Fruit fly (Drosophila melanogaster) whole organism, embryonic: ENCODE data around the gene UbcE2H.

Source experiments
- Ada2b ChIP-seq: fragments of 200-800 bp; sonication (Bioruptor generic); IDR thresholded peaks from 2 replicates; pipeline ENCODE4 v1.3.6; 2022; ENCODE audit warnings: missing biosample characterization, missing genetic modification characterization
- Asciz ChIP-seq: fragments of 200-800 bp; sonication (Bioruptor generic); optimal IDR thresholded peaks from 2 replicates; lab custom pipeline; 2017; ENCODE audit warnings: missing biosample characterization, mild to moderate bottlenecking, missing genetic modification characterization, missing genetic modification reagents
- BEAF-32 ChIP-seq: fragments of 200-800 bp; sonication (Bioruptor generic); optimal IDR thresholded peaks from 3 replicates; lab custom pipeline; 2017; ENCODE audit warnings: missing biosample characterization, missing genetic modification characterization, mild to moderate bottlenecking, moderate library complexity, missing genetic modification reagents
- CG1024 ChIP-seq: fragments of 200-800 bp; sonication (Bioruptor generic); IDR thresholded peaks from 2 replicates; pipeline ENCODE4 v1.3.6; 2022; ENCODE audit warnings: missing biosample characterization, missing genetic modification characterization
- CG10431 ChIP-seq: fragments of 200-800 bp; sonication (Bioruptor generic); optimal IDR thresholded peaks from 3 replicates; lab custom pipeline; 2018; ENCODE audit warnings: missing biosample characterization, mild to moderate bottlenecking, missing genetic modification characterization
- CG10654 ChIP-seq: fragments of 200-800 bp; sonication (Bioruptor generic); optimal IDR thresholded peaks from 2 replicates; lab custom pipeline; 2016; ENCODE audit warnings: missing biosample characterization, missing genetic modification characterization
- CG10959 ChIP-seq: fragments of 200-800 bp; sonication (Bioruptor generic); IDR thresholded peaks from 2 replicates; pipeline ENCODE4 v1.3.6; 2022; ENCODE audit warnings: missing biosample characterization, missing genetic modification characterization
- CG10979 ChIP-seq: fragments of 200-800 bp; sonication (Bioruptor generic); optimal IDR thresholded peaks from 2 replicates; lab custom pipeline; 2018; ENCODE audit warnings: missing biosample characterization, mild to moderate bottlenecking, missing genetic modification characterization, moderate library complexity
- CG11085 ChIP-seq: fragments of 200-800 bp; sonication (Bioruptor generic); IDR thresholded peaks from 2 replicates; pipeline ENCODE4 v1.3.6; 2022; ENCODE audit warnings: missing biosample characterization, missing genetic modification characterization
- CG11560 ChIP-seq: fragments of 200-800 bp; sonication (Bioruptor generic); IDR thresholded peaks from 3 replicates; pipeline ENCODE4 v1.3.6; 2022; ENCODE audit warnings: missing biosample characterization, missing genetic modification characterization
- CG11695 ChIP-seq: fragments of 200-800 bp; sonication (Bioruptor generic); IDR thresholded peaks from 3 replicates; pipeline ENCODE4 v1.3.6; 2022; ENCODE audit warnings: missing biosample characterization, missing genetic modification characterization
- CG12219 ChIP-seq: fragments of 200-800 bp; sonication (Bioruptor generic); optimal IDR thresholded peaks from 3 replicates; lab custom pipeline; 2018; ENCODE audit warnings: missing biosample characterization, mild to moderate bottlenecking, missing genetic modification characterization
- CG1233 ChIP-seq: fragments of 200-800 bp; sonication (Bioruptor generic); optimal IDR thresholded peaks from 4 replicates; lab custom pipeline; 2018; ENCODE audit warnings: missing biosample characterization, mild to moderate bottlenecking, missing genetic modification characterization
- CG13287 ChIP-seq: fragments of 200-800 bp; sonication (Bioruptor generic); IDR thresholded peaks from 2 replicates; pipeline ENCODE4 v1.3.6; 2022; ENCODE audit warnings: missing biosample characterization, missing genetic modification characterization; ENCODE audit not compliant: partially characterized antibody
- CG14965 ChIP-seq: fragments of 200-800 bp; sonication (Bioruptor generic); optimal IDR thresholded peaks from 2 replicates; lab custom pipeline; 2016; ENCODE audit warnings: missing biosample characterization, missing genetic modification characterization, borderline replicate concordance
- CG18619 ChIP-seq: fragments of 200-800 bp; sonication (Bioruptor generic); optimal IDR thresholded peaks from 3 replicates; lab custom pipeline; 2017; ENCODE audit warnings: missing biosample characterization, mild to moderate bottlenecking, missing genetic modification characterization
- CG2120 ChIP-seq: fragments of 200-800 bp; sonication (Bioruptor generic); optimal IDR thresholded peaks from 3 replicates; lab custom pipeline; 2016; ENCODE audit warnings: missing biosample characterization, missing genetic modification characterization
- CG2712 ChIP-seq: fragments of 200-800 bp; optimal IDR thresholded peaks from 3 replicates; lab custom pipeline; 2019; ENCODE audit warnings: missing biosample characterization, mild to moderate bottlenecking, missing genetic modification characterization, moderate library complexity
- CG3281 ChIP-seq: fragments of 200-800 bp; sonication (Bioruptor generic); optimal IDR thresholded peaks from 3 replicates; lab custom pipeline; 2017; ENCODE audit warnings: missing biosample characterization, mild to moderate bottlenecking, missing genetic modification characterization
- CG7357 ChIP-seq: fragments of 200-800 bp; sonication (Bioruptor generic); IDR thresholded peaks from 3 replicates; pipeline ENCODE4 v1.3.6; 2022; ENCODE audit warnings: missing biosample characterization, missing genetic modification characterization
- CG9797 ChIP-seq: fragments of 200-800 bp; sonication (Bioruptor generic); optimal IDR thresholded peaks from 3 replicates; lab custom pipeline; 2018; ENCODE audit warnings: missing biosample characterization, mild to moderate bottlenecking, missing genetic modification characterization
- Dll ChIP-seq: fragments of 200-800 bp; sonication (Bioruptor generic); IDR thresholded peaks from 4 replicates; pipeline ENCODE4 v1.3.6; 2022; ENCODE audit warnings: missing biosample characterization, missing genetic modification characterization; ENCODE audit not compliant: partially characterized antibody
- Dp ChIP-seq: fragments of 200-800 bp; sonication (Bioruptor generic); optimal IDR thresholded peaks from 2 replicates; lab custom pipeline; 2018; ENCODE audit warnings: missing biosample characterization, mild to moderate bottlenecking, missing genetic modification characterization, moderate library complexity
- Drgx ChIP-seq: fragments of 200-800 bp; sonication (Bioruptor generic); IDR thresholded peaks from 2 replicates; pipeline ENCODE4 v1.3.6; 2022; ENCODE audit warnings: missing biosample characterization, missing genetic modification characterization
- HLHmδ ChIP-seq: fragments of 200-800 bp; sonication (Bioruptor generic); optimal IDR thresholded peaks from 2 replicates; lab custom pipeline; 2018; ENCODE audit warnings: missing biosample characterization, mild to moderate bottlenecking, missing genetic modification characterization, moderate library complexity
- MBD-R2 ChIP-seq: fragments of 200-800 bp; sonication (Bioruptor generic); IDR thresholded peaks from 2 replicates; pipeline ENCODE4 v1.3.6; 2022; ENCODE audit warnings: missing biosample characterization, missing genetic modification characterization
- MESR4 ChIP-seq: fragments of 200-800 bp; sonication (Bioruptor generic); optimal IDR thresholded peaks from 2 replicates; lab custom pipeline; 2018; ENCODE audit warnings: missing biosample characterization, mild to moderate bottlenecking, missing genetic modification characterization, moderate library complexity
- Max ChIP-seq: fragments of 200-800 bp; sonication (Bioruptor generic); optimal IDR thresholded peaks from 2 replicates; lab custom pipeline; 2016; ENCODE audit warnings: missing biosample characterization, mild to moderate bottlenecking, missing genetic modification characterization
- Mrtf ChIP-seq: fragments of 200-800 bp; sonication (Bioruptor generic); IDR thresholded peaks from 3 replicates; pipeline ENCODE4 v1.3.6; 2022; ENCODE audit warnings: missing biosample characterization, missing genetic modification characterization
- Pdp1 ChIP-seq, 2 experiments: fragments of 200-800 bp; sonication (Bioruptor generic); optimal IDR thresholded peaks; 3 replicates each; lab custom pipeline; 2016; ENCODE audit warnings: missing biosample characterization in 2 of 2, missing genetic modification characterization in 2 of 2, mild to moderate bottlenecking in 1 of 2, moderate library complexity in 1 of 2
- Rx ChIP-seq: fragments of 200-800 bp; sonication (Bioruptor generic); IDR thresholded peaks from 2 replicates; pipeline ENCODE4 v1.3.6; 2022; ENCODE audit warnings: missing biosample characterization, missing genetic modification characterization
- Six4 ChIP-seq: fragments of 200-800 bp; sonication (Bioruptor generic); optimal IDR thresholded peaks from 2 replicates; lab custom pipeline; 2016; ENCODE audit warnings: missing biosample characterization, missing genetic modification characterization
- TFAM ChIP-seq: fragments of 200-800 bp; sonication (Bioruptor generic); optimal IDR thresholded peaks from 2 replicates; lab custom pipeline; 2017; ENCODE audit warnings: missing biosample characterization, missing genetic modification characterization, inconsistent platforms
- cad ChIP-seq: fragments of >200 bp; optimal IDR thresholded peaks from 2 replicates; lab custom pipeline; 2017; ENCODE audit warnings: missing biosample characterization, missing genetic modification characterization
- corto ChIP-seq: fragments of 200-800 bp; sonication (Bioruptor generic); optimal IDR thresholded peaks from 2 replicates; lab custom pipeline; 2016; ENCODE audit warnings: missing biosample characterization, mild to moderate bottlenecking, missing genetic modification characterization, moderate library complexity
- crp ChIP-seq, 2 experiments: fragments of 200-800 bp; sonication (Bioruptor generic); optimal IDR thresholded peaks; 2 replicates in 1 of 2; 3 replicates in 1 of 2; lab custom pipeline; 2017; ENCODE audit warnings: missing biosample characterization in 2 of 2, missing genetic modification characterization in 2 of 2, mild to moderate bottlenecking in 1 of 2, moderate library complexity in 1 of 2
- cwo ChIP-seq: fragments of 200-800 bp; sonication (Bioruptor generic); optimal IDR thresholded peaks from 3 replicates; lab custom pipeline; 2017; ENCODE audit warnings: missing biosample characterization, missing genetic modification characterization, mild to moderate bottlenecking, moderate library complexity, missing genetic modification reagents
- gce ChIP-seq: fragments of 200-800 bp; sonication (Bioruptor generic); IDR thresholded peaks from 3 replicates; pipeline ENCODE4 v1.3.6; 2022; ENCODE audit warnings: missing biosample characterization, missing genetic modification characterization
- p53 ChIP-seq: fragments of 200-800 bp; sonication (Bioruptor generic); optimal IDR thresholded peaks from 2 replicates; lab custom pipeline; 2016; ENCODE audit warnings: missing biosample characterization, missing genetic modification characterization
- pb ChIP-seq: fragments of 200-800 bp; sonication (Bioruptor generic); optimal IDR thresholded peaks from 3 replicates; lab custom pipeline; 2016; ENCODE audit warnings: missing biosample characterization, missing genetic modification characterization
- pum ChIP-seq: fragments of 200-800 bp; sonication (Bioruptor generic); optimal IDR thresholded peaks from 2 replicates; lab custom pipeline; 2016; ENCODE audit warnings: missing biosample characterization, missing genetic modification characterization
- pzg ChIP-seq: fragments of 200-800 bp; sonication (Bioruptor generic); optimal IDR thresholded peaks from 3 replicates; lab custom pipeline; 2018; ENCODE audit warnings: missing biosample characterization, mild to moderate bottlenecking, missing genetic modification characterization, moderate library complexity
- salm ChIP-seq: fragments of 200-800 bp; sonication (Bioruptor generic); optimal IDR thresholded peaks from 2 replicates; lab custom pipeline; 2018; ENCODE audit warnings: missing biosample characterization, mild to moderate bottlenecking, missing genetic modification characterization
- scrt ChIP-seq: fragments of 200-800 bp; sonication (Bioruptor generic); optimal IDR thresholded peaks from 2 replicates; lab custom pipeline; 2018; ENCODE audit warnings: missing biosample characterization, mild to moderate bottlenecking, missing genetic modification characterization, moderate library complexity
- sens-2 ChIP-seq: fragments of 200-800 bp; sonication (Bioruptor generic); IDR thresholded peaks from 2 replicates; pipeline ENCODE4 v1.3.6; 2022; ENCODE audit warnings: missing biosample characterization, missing genetic modification characterization
- sima ChIP-seq: fragments of 200-800 bp; sonication (Bioruptor generic); optimal IDR thresholded peaks from 2 replicates; lab custom pipeline; 2016; ENCODE audit warnings: missing biosample characterization, missing genetic modification characterization
- stc ChIP-seq: fragments of 200-800 bp; sonication (Bioruptor generic); IDR thresholded peaks from 2 replicates; pipeline ENCODE4 v1.3.6; 2022; ENCODE audit warnings: missing biosample characterization, missing genetic modification characterization
- stwl ChIP-seq: fragments of 200-800 bp; sonication (Bioruptor generic); optimal IDR thresholded peaks from 3 replicates; lab custom pipeline; 2018; ENCODE audit warnings: missing biosample characterization, mild to moderate bottlenecking, missing genetic modification characterization, moderate library complexity
- trh ChIP-seq: fragments of 200-800 bp; sonication (Bioruptor generic); optimal IDR thresholded peaks from 2 replicates; lab custom pipeline; 2016; ENCODE audit warnings: missing biosample characterization, missing genetic modification characterization
- unc-4 ChIP-seq: fragments of 200-800 bp; sonication (Bioruptor generic); IDR thresholded peaks from 2 replicates; pipeline ENCODE4 v1.3.6; 2022; ENCODE audit warnings: missing biosample characterization, missing genetic modification characterization; ENCODE audit not compliant: partially characterized antibody
- wor ChIP-seq: fragments of 200-800 bp; sonication (Bioruptor generic); IDR thresholded peaks from 2 replicates; pipeline ENCODE4 v1.3.6; 2022; ENCODE audit warnings: missing biosample characterization, missing genetic modification characterization

The UbcE2H gene

DNA sequence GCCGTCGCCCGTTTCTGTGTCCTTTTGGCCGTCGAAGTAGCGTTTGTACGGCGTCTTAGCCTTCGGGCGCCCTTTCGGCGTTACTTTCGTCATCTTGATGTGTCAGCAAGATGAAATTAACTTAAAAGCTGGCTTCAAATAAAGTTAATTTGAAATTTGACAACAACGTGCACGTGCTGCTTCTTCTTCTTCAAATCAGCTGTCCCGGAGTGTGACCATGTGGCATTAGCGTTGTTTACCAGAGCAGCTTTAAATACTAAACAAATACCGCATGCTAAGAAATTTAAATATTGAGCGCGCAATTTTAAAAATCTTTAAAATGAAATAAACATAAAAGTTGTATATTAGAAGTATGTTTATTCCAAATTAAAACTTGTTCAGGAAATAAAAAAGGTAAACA lies 27.1 kb upstream of the UbcE2H start, which contains the start of gene CG2260 (continued):
- TF ChIP-seq BEAF-32 (GFP tag; lab: Kevin White, UChicago) (peak; percentile 43), CG13287 (peak; percentile 27; the same call in 1 of the 2 replicates), Dll (0 out of 4 replicates have a peak, but pooled peaks have one; percentile 20), pum (GFP tag; lab: Kevin White, UChicago) (no peak), salm (tag; lab: Kevin White, UChicago) (no peak), CG18619 (no peak), CG7357 (GFP tag; lab: Robert Waterston, UW) (no peak), HLHmδ (GFP tag; lab: Kevin White, UChicago) (no peak), CG12219 (no peak), stc (GFP tag; lab: Robert Waterston, UW) (no peak), TFAM (GFP tag; lab: Kevin White, UChicago) (no peak), unc-4 (GFP tag; lab: Robert Waterston, UW) (peak; percentile 40), CG2712 (tag; lab: Kevin White, UChicago) (no peak), CG10979 (tag; lab: Kevin White, UChicago) (no peak), CG9797 (GFP tag; lab: Kevin White, UChicago) (peak; percentile 74), Six4 (no peak), Rx (no peak), pb (no peak), p53 (GFP tag; lab: Kevin White, UChicago) (no peak), trh (GFP tag; lab: Kevin White, UChicago) (no peak), wor (GFP tag; lab: Robert Waterston, UW) (no peak), sens-2 (GFP tag; lab: Robert Waterston, UW) (no peak), CG10654 (GFP tag; lab: Kevin White, UChicago) (no peak), stwl (tag; lab: Kevin White, UChicago) (peak; percentile 52), Pdp1 (GFP tag; optimal IDR thresholded peaks at IDR 0.05; lab: Kevin White, UChicago) (no peak), CG11560 (tag; lab: Robert Waterston, UW) (no peak), CG11085 (GFP tag; lab: Robert Waterston, UW) (no peak), CG1233 (GFP tag; lab: Kevin White, UChicago) (no peak), sima (GFP tag; lab: Kevin White, UChicago) (no peak), Drgx (no peak), CG3281 (no peak), CG10959 (GFP tag; lab: Robert Waterston, UW) (no peak), CG2120 (GFP tag; lab: Kevin White, UChicago) (no peak), scrt (GFP tag; lab: Kevin White, UChicago) (peak; percentile 20), CG14965 (GFP tag; lab: Kevin White, UChicago) (no peak), corto (no peak), cwo (GFP tag; lab: Kevin White, UChicago) (peak; percentile 49), Ada2b (GFP tag; lab: Robert Waterston, UW) (no peak), CG1024 (GFP tag; lab: Robert Waterston, UW) (no peak), Mrtf (no peak), MESR4 (peak; percentile 47), CG11695 (GFP tag; lab: Robert Waterston, UW) (no peak), crp (GFP tag; optimal IDR thresholded peaks at IDR 0.05; lab: Kevin White, UChicago) (peak; percentile 41 to 91), MBD-R2 (GFP tag; lab: Robert Waterston, UW) (peak; percentile 77), Max (peak; percentile 57), pzg (GFP tag; lab: Kevin White, UChicago) (peak; percentile 70), CG10431 (GFP tag; lab: Kevin White, UChicago) (no peak), gce (GFP tag; lab: Robert Waterston, UW) (no peak), Asciz (GFP tag; lab: Kevin White, UChicago) (no peak), cad (GFP tag; lab: Kevin White, UChicago) (no peak), Dp (peak; percentile 92)
